Worm (Caenorhabditis elegans) whole organism, L2 larva: ENCODE data around the gene F53B1.3.

ENCODE experiments used
- F13H6.1 ChIP-seq: sonication (generic microtip); optimal IDR thresholded peaks from 2 replicates; lab custom pipeline; 2016; ENCODE audit warnings: missing genetic modification characterization, missing compliant biosample characterization
- alr-1 ChIP-seq: fragments of 150-350 bp; optimal IDR thresholded peaks from 2 replicates; lab custom pipeline; 2014; ENCODE audit warnings: missing biosample characterization, missing genetic modification characterization
- ama-1 ChIP-seq: fragments of 150-350 bp; optimal IDR thresholded peaks from 2 replicates; lab custom pipeline; 2018; ENCODE audit warnings: inconsistent platforms
- blmp-1 ChIP-seq: sonication (generic microtip); optimal IDR thresholded peaks from 2 replicates; lab custom pipeline; 2017; ENCODE audit warnings: missing genetic modification characterization, mild to moderate bottlenecking, missing compliant biosample characterization, antibody characterized with exemption, moderate library complexity; ENCODE audit not compliant: insufficient read depth
- ceh-82 ChIP-seq: fragments of 150-350 bp; optimal IDR thresholded peaks from 2 replicates; lab custom pipeline; 2014; ENCODE audit warnings: missing biosample characterization, missing genetic modification characterization
- dmd-4 ChIP-seq: sonication (generic microtip); optimal IDR thresholded peaks from 2 replicates; lab custom pipeline; 2017; ENCODE audit warnings: missing biosample characterization, missing genetic modification characterization
- egl-27 ChIP-seq: sonication (generic microtip); optimal IDR thresholded peaks from 3 replicates; lab custom pipeline; 2017; ENCODE audit warnings: missing biosample characterization, missing genetic modification reagents, missing genetic modification characterization
- fos-1 ChIP-seq: fragments of 150-350 bp; optimal IDR thresholded peaks from 2 replicates; lab custom pipeline; 2014; ENCODE audit warnings: missing biosample characterization, missing genetic modification characterization
- lin-39 ChIP-seq: fragments of 150-350 bp; optimal IDR thresholded peaks from 2 replicates; lab custom pipeline; 2014; ENCODE audit warnings: missing biosample characterization, missing genetic modification reagents, missing genetic modification characterization
- mab-5 ChIP-seq: fragments of 150-350 bp; optimal IDR thresholded peaks from 2 replicates; lab custom pipeline; 2014; ENCODE audit warnings: missing biosample characterization, missing genetic modification characterization
- nhr-12 ChIP-seq: fragments of 150-350 bp; optimal IDR thresholded peaks from 2 replicates; lab custom pipeline; 2014; ENCODE audit warnings: missing biosample characterization, missing genetic modification characterization
- skn-1 ChIP-seq: sonication (generic microtip); optimal IDR thresholded peaks from 2 replicates; lab custom pipeline; 2017; ENCODE audit warnings: missing biosample characterization, missing genetic modification characterization
- unc-62 ChIP-seq: fragments of 150-350 bp; optimal IDR thresholded peaks from 2 replicates; lab custom pipeline; 2014; ENCODE audit warnings: missing biosample characterization, missing genetic modification reagents, missing genetic modification characterization

ce11 chrX:2144875-2145274, 39.5 kb downstream of the F53B1.3 start:
- TF ChIP-seq ama-1, result no peak
- TF ChIP-seq F13H6.1, result no peak
- TF ChIP-seq blmp-1 (tag; lab: Kevin White, UChicago), result no peak
- TF ChIP-seq dmd-4 (tag; lab: Kevin White, UChicago), result no peak
- no peak for TF ChIP-seq alr-1 (tag; lab: Kevin White, UChicago)
- TF ChIP-seq fos-1 (tag; lab: Kevin White, UChicago), result no peak
- TF ChIP-seq nhr-12 (tag; lab: Kevin White, UChicago), result no peak
- TF ChIP-seq lin-39, result no peak
- TF ChIP-seq ceh-82 (tag; lab: Kevin White, UChicago), result no peak
- TF ChIP-seq mab-5 (tag; lab: Kevin White, UChicago), result no peak
- TF ChIP-seq egl-27 (tag; lab: Kevin White, UChicago), result no peak
- no peak for TF ChIP-seq skn-1 (tag; lab: Kevin White, UChicago)
- no peak for TF ChIP-seq unc-62 (GFP tag; lab: Kevin White, UChicago)
